Fruit fly (Drosophila melanogaster): Measurements from ENCODE around the gene SdicA.

SdicA gene

dm6 chrX:20235794-20236513 lies 34.2 kb upstream of the SdicA start, which contains the start of gene sw:
Gene sw, minus strand, starts transcription at chrX:20236382.
- TF ChIP-seq CG31627 (GFP tag; optimal IDR thresholded peaks at IDR 0.05) (peak; percentile 40), CG15336 (GFP tag; IDR thresholded peaks at IDR 0.05) (no peak), Hr39 (GFP tag; optimal IDR thresholded peaks at IDR 0.05) (peak; percentile 70), CG9139 (GFP tag; optimal IDR thresholded peaks at IDR 0.05) (no peak), Smox (GFP tag; optimal IDR thresholded peaks at IDR 0.05) (peak; percentile 12), CG32006 (GFP tag; optimal IDR thresholded peaks at IDR 0.05) (peak; percentile 56), CG6276 (GFP tag; optimal IDR thresholded peaks at IDR 0.05) (no peak), Sox15 (GFP tag; optimal IDR thresholded peaks at IDR 0.05) (peak; percentile 41), lz (GFP tag; optimal IDR thresholded peaks at IDR 0.05) (peak; percentile 66), OdsH (GFP tag; optimal IDR thresholded peaks at IDR 0.05) (peak; percentile 37), dac (GFP tag; optimal IDR thresholded peaks at IDR 0.05) (peak; percentile 12), CG34406 (GFP tag; optimal IDR thresholded peaks at IDR 0.05) (peak; percentile 39), Met (GFP tag; optimal IDR thresholded peaks at IDR 0.05) (peak; percentile 44), Eip78C (GFP tag) (peak; percentile 76), CG11294 (GFP tag; IDR thresholded peaks at IDR 0.05) (no peak), salr (GFP tag; optimal IDR thresholded peaks at IDR 0.05) (no peak), Ets21C (GFP tag; optimal IDR thresholded peaks at IDR 0.05) (peak; percentile 38), CG8632 (GFP tag; optimal IDR thresholded peaks at IDR 0.05) (no peak), CG1621 (tag; optimal IDR thresholded peaks at IDR 0.05) (peak; percentile 56), spab (GFP tag; optimal IDR thresholded peaks at IDR 0.05) (no peak), achi (GFP tag; optimal IDR thresholded peaks at IDR 0.05) (peak; percentile 50), fd85E (GFP tag; optimal IDR thresholded peaks at IDR 0.05) (no peak), net (GFP tag; optimal IDR thresholded peaks at IDR 0.05) (no peak), Hr4 (GFP tag; optimal IDR thresholded peaks at IDR 0.05) (peak; percentile 31), pdm3 (GFP tag; optimal IDR thresholded peaks at IDR 0.05) (peak; percentile 42), CG10631 (GFP tag; optimal IDR thresholded peaks at IDR 0.05) (peak; percentile 46), svp (GFP tag) (peak; percentile 81), CG4318 (GFP tag; optimal IDR thresholded peaks at IDR 0.05) (peak; percentile 2), CG11902 (GFP tag; optimal IDR thresholded peaks at IDR 0.05) (peak; percentile 22), CG8119 (GFP tag; IDR thresholded peaks at IDR 0.05) (no peak), Sox14 (GFP tag; optimal IDR thresholded peaks at IDR 0.05) (peak; percentile 51), CG3032 (tag; optimal IDR thresholded peaks at IDR 0.05) (peak; percentile 63), fd59A (GFP tag; optimal IDR thresholded peaks at IDR 0.05) (no peak), CG8319 (GFP tag; optimal IDR thresholded peaks at IDR 0.05) (no peak), Blimp-1 (GFP tag; optimal IDR thresholded peaks at IDR 0.05) (no peak), Ets96B (tag; optimal IDR thresholded peaks at IDR 0.05) (peak; percentile 23), CG16779 (tag; optimal IDR thresholded peaks at IDR 0.05) (no peak), esn (GFP tag; optimal IDR thresholded peaks at IDR 0.05) (peak; percentile 58), CG6792 (GFP tag; optimal IDR thresholded peaks at IDR 0.05) (peak; percentile 27), topi (GFP tag; optimal IDR thresholded peaks at IDR 0.05) (peak; percentile 41), cyc (GFP tag; optimal IDR thresholded peaks at IDR 0.05) (peak; percentile 56), fkh (GFP tag; optimal IDR thresholded peaks at IDR 0.05) (no peak), CG10669 (GFP tag; optimal IDR thresholded peaks at IDR 0.05) (peak; percentile 27), acj6 (GFP tag; optimal IDR thresholded peaks at IDR 0.05) (peak; percentile 28), ss (GFP tag; optimal IDR thresholded peaks at IDR 0.05) (peak in 1 of 2 experiments; percentile 10), dsx (GFP tag; optimal IDR thresholded peaks at IDR 0.05; ENCODE audit: poor library complexity, severe bottlenecking) (peak; percentile 66), Sox102F (GFP tag; optimal IDR thresholded peaks at IDR 0.05) (peak; percentile 53), Eip75B (GFP tag; optimal IDR thresholded peaks at IDR 0.05) (peak; percentile 32), CG6808 (GFP tag; optimal IDR thresholded peaks at IDR 0.05) (peak; percentile 31), eg (GFP tag; IDR thresholded peaks at IDR 0.05) (peak; percentile 63), CG3919 (GFP tag; optimal IDR thresholded peaks at IDR 0.05) (peak; percentile 38)

Measured in whole organism, prepupa.